Worm (Caenorhabditis elegans) whole organism, young adult: ENCODE measurements around the gene F54D5.2.

Source experiments
- B0019.2 ChIP-seq: fragments of 200-800 bp; sonication (Bioruptor generic); conservative IDR thresholded peaks from 2 replicates; pipeline ENCODE4 v1.3.6; 2022; ENCODE audit warnings: missing genetic modification reagents, missing genetic modification characterization, missing compliant biosample characterization
- B0336.3 ChIP-seq: fragments of 200-800 bp; sonication (Bioruptor generic); IDR thresholded peaks from 2 replicates; pipeline ENCODE4 v1.3.6; 2022; ENCODE audit warnings: missing genetic modification characterization, missing compliant biosample characterization
- C06A6.2 ChIP-seq: fragments of 200-800 bp; sonication (Bioruptor generic); conservative IDR thresholded peaks from 2 replicates; pipeline ENCODE4 v1.3.6; 2022; ENCODE audit warnings: missing genetic modification characterization, missing compliant biosample characterization
- F33H1.4 ChIP-seq: fragments of 200-800 bp; sonication (Bioruptor generic); IDR thresholded peaks from 2 replicates; pipeline ENCODE4 v1.3.6; 2022; ENCODE audit warnings: missing genetic modification reagents, missing genetic modification characterization, missing compliant biosample characterization
- F39B2.1 ChIP-seq: fragments of 200-800 bp; sonication (Bioruptor generic); IDR thresholded peaks from 2 replicates; pipeline ENCODE4 v1.3.6; 2022; ENCODE audit warnings: missing genetic modification reagents, missing genetic modification characterization, missing compliant biosample characterization
- F57C9.4 ChIP-seq: sonication (generic microtip); optimal IDR thresholded peaks from 2 replicates; lab custom pipeline; 2017; ENCODE audit warnings: mild to moderate bottlenecking, missing genetic modification characterization, missing compliant biosample characterization
- T26A5.8 ChIP-seq: sonication (generic microtip); optimal IDR thresholded peaks from 2 replicates; lab custom pipeline; 2016; ENCODE audit warnings: missing genetic modification characterization, missing compliant biosample characterization
- Y53F4B.3 ChIP-seq: fragments of 200-800 bp; sonication (Bioruptor generic); IDR thresholded peaks from 2 replicates; pipeline ENCODE4 v1.3.6; 2022; ENCODE audit warnings: missing genetic modification reagents, missing genetic modification characterization, missing compliant biosample characterization
- Y67H2A.10 ChIP-seq: fragments of 200-800 bp; sonication (Bioruptor generic); conservative IDR thresholded peaks from 2 replicates; pipeline ENCODE4 v1.3.6; 2022; ENCODE audit warnings: missing genetic modification reagents, missing genetic modification characterization, missing compliant biosample characterization
- akir-1 ChIP-seq: fragments of 200-800 bp; sonication (Bioruptor generic); optimal IDR thresholded peaks from 2 replicates; lab custom pipeline; 2018; ENCODE audit warnings: mild to moderate bottlenecking, missing genetic modification characterization, moderate library complexity, missing compliant biosample characterization
- ama-1 ChIP-seq, 3 experiments: fragments of 150-350 bp in 1 of 3; sonication (generic microtip) in 2 of 3; optimal IDR thresholded peaks; 2 replicates each; lab custom pipeline; 2014 to 2018; ENCODE audit warnings: missing biosample characterization in 2 of 3, missing genetic modification characterization in 2 of 3, missing genetic modification reagents in 2 of 3
- atf-7 ChIP-seq: sonication (generic microtip); optimal IDR thresholded peaks from 2 replicates; lab custom pipeline; 2017; ENCODE audit warnings: mild to moderate bottlenecking, missing genetic modification characterization, missing compliant biosample characterization
- ceh-100 ChIP-seq: fragments of 200-800 bp; sonication (Bioruptor generic); IDR thresholded peaks from 2 replicates; pipeline ENCODE4 v1.3.6; 2022; ENCODE audit warnings: missing genetic modification reagents, missing genetic modification characterization, missing compliant biosample characterization
- ceh-40 ChIP-seq: fragments of 200-800 bp; sonication (Bioruptor generic); IDR thresholded peaks from 2 replicates; pipeline ENCODE4 v1.3.6; 2022; ENCODE audit warnings: missing genetic modification characterization, missing compliant biosample characterization
- ceh-91 ChIP-seq: fragments of 200-800 bp; sonication (Bioruptor generic); IDR thresholded peaks from 2 replicates; pipeline ENCODE4 v1.3.6; 2022; ENCODE audit warnings: missing genetic modification reagents, missing genetic modification characterization, missing compliant biosample characterization
- chd-7 ChIP-seq: sonication (generic microtip); optimal IDR thresholded peaks from 2 replicates; lab custom pipeline; 2016; ENCODE audit warnings: mild to moderate bottlenecking, missing genetic modification characterization, moderate library complexity, missing compliant biosample characterization
- die-1 ChIP-seq: sonication (generic microtip); optimal IDR thresholded peaks from 2 replicates; lab custom pipeline; 2016; ENCODE audit warnings: missing genotype, mild to moderate bottlenecking, missing genetic modification characterization, missing compliant biosample characterization
- dpff-1 ChIP-seq: sonication (generic microtip); optimal IDR thresholded peaks from 2 replicates; lab custom pipeline; 2017; ENCODE audit warnings: mild to moderate bottlenecking, missing genetic modification characterization, missing compliant biosample characterization
- efl-1 ChIP-seq: fragments of 150-350 bp; optimal IDR thresholded peaks from 2 replicates; lab custom pipeline; 2014; ENCODE audit warnings: missing biosample characterization, missing genetic modification reagents, missing genetic modification characterization
- egl-18 ChIP-seq: fragments of 200-800 bp; sonication (Bioruptor generic); IDR thresholded peaks from 2 replicates; pipeline ENCODE4 v1.3.6; 2022; ENCODE audit warnings: missing genetic modification reagents, missing genetic modification characterization, missing compliant biosample characterization
- ets-4 ChIP-seq: fragments of 200-800 bp; sonication (Bioruptor generic); optimal IDR thresholded peaks from 2 replicates; lab custom pipeline; 2018; ENCODE audit warnings: mild to moderate bottlenecking, missing genetic modification characterization, missing compliant biosample characterization
- fkh-3 ChIP-seq: sonication (generic microtip); optimal IDR thresholded peaks from 2 replicates; lab custom pipeline; 2016; ENCODE audit warnings: mild to moderate bottlenecking, missing genetic modification characterization, missing compliant biosample characterization
- gei-17 ChIP-seq: fragments of 200-800 bp; sonication (Bioruptor generic); optimal IDR thresholded peaks from 2 replicates; lab custom pipeline; 2018; ENCODE audit warnings: mild to moderate bottlenecking, missing genetic modification characterization, missing compliant biosample characterization
- him-1 ChIP-seq: sonication (generic microtip); optimal IDR thresholded peaks from 2 replicates; lab custom pipeline; 2016; ENCODE audit warnings: missing genotype, missing genetic modification reagents, missing genetic modification characterization, missing compliant biosample characterization
- hmg-1.2 ChIP-seq: fragments of 200-800 bp; sonication (Bioruptor generic); IDR thresholded peaks from 2 replicates; pipeline ENCODE4 v1.3.6; 2022; ENCODE audit warnings: missing genetic modification reagents, missing genetic modification characterization, missing compliant biosample characterization
- hrde-1 ChIP-seq: sonication (generic microtip); optimal IDR thresholded peaks from 2 replicates; lab custom pipeline; 2016; ENCODE audit warnings: missing genetic modification characterization, mild to moderate bottlenecking, missing compliant biosample characterization, moderate library complexity, missing genotype, missing genetic modification reagents, borderline replicate concordance
- hsf-1 ChIP-seq: fragments of 200-800 bp; sonication (Bioruptor generic); IDR thresholded peaks from 2 replicates; pipeline ENCODE4 v1.3.6; 2022; ENCODE audit warnings: missing genetic modification reagents, missing genetic modification characterization, missing compliant biosample characterization
- let-526 ChIP-seq: fragments of 200-800 bp; sonication (Bioruptor generic); IDR thresholded peaks from 2 replicates; pipeline ENCODE4 v1.3.6; 2022; ENCODE audit warnings: missing genetic modification reagents, missing genetic modification characterization, missing compliant biosample characterization
- lin-35 ChIP-seq, 3 experiments: fragments of 150-350 bp in 2 of 3; sonication (generic microtip) in 1 of 3; optimal IDR thresholded peaks; 2 replicates each; lab custom pipeline; 2014 to 2018; ENCODE audit warnings: missing biosample characterization in 3 of 3, missing genetic modification characterization in 3 of 3, missing genetic modification reagents in 3 of 3
- lin-40 ChIP-seq: sonication (generic microtip); optimal IDR thresholded peaks from 2 replicates; lab custom pipeline; 2016; ENCODE audit warnings: missing genetic modification characterization, mild to moderate bottlenecking, missing compliant biosample characterization, missing genotype, missing genetic modification reagents
- lin-54 ChIP-seq: fragments of 200-800 bp; sonication (Bioruptor generic); optimal IDR thresholded peaks from 2 replicates; lab custom pipeline; 2018; ENCODE audit warnings: mild to moderate bottlenecking, missing genetic modification characterization, missing compliant biosample characterization
- madf-10 ChIP-seq: sonication (generic microtip); optimal IDR thresholded peaks from 2 replicates; lab custom pipeline; 2016; ENCODE audit warnings: mild to moderate bottlenecking, missing genetic modification characterization, missing compliant biosample characterization
- madf-6 ChIP-seq: fragments of 200-800 bp; sonication (Bioruptor generic); IDR thresholded peaks from 2 replicates; pipeline ENCODE4 v1.3.6; 2022; ENCODE audit warnings: missing genetic modification reagents, missing genetic modification characterization, missing compliant biosample characterization
- madf-8 ChIP-seq: fragments of 200-800 bp; sonication (Bioruptor generic); conservative IDR thresholded peaks from 2 replicates; pipeline ENCODE4 v1.3.6; 2022; ENCODE audit warnings: missing genetic modification reagents, missing genetic modification characterization, missing compliant biosample characterization
- mcd-1 ChIP-seq: fragments of 200-800 bp; sonication (Bioruptor generic); IDR thresholded peaks from 2 replicates; pipeline ENCODE4 v1.3.6; 2022; ENCODE audit warnings: missing genetic modification reagents, missing genetic modification characterization, missing compliant biosample characterization
- mes-4 ChIP-seq: sonication (generic microtip); optimal IDR thresholded peaks from 2 replicates; lab custom pipeline; 2016; ENCODE audit warnings: missing genotype, missing genetic modification characterization, missing compliant biosample characterization
- nfya-2 ChIP-seq: fragments of 200-800 bp; sonication (Bioruptor generic); IDR thresholded peaks from 2 replicates; pipeline ENCODE4 v1.3.6; 2022; ENCODE audit warnings: missing genetic modification reagents, missing genetic modification characterization, missing compliant biosample characterization
- nhr-80 ChIP-seq: sonication (generic microtip); optimal IDR thresholded peaks from 2 replicates; lab custom pipeline; 2016; ENCODE audit warnings: missing genetic modification characterization, missing compliant biosample characterization
- repo-1 ChIP-seq: sonication (generic microtip); optimal IDR thresholded peaks from 2 replicates; lab custom pipeline; 2017; ENCODE audit warnings: mild to moderate bottlenecking, missing genetic modification characterization, missing compliant biosample characterization
- snpc-1.1 ChIP-seq: sonication (generic microtip); optimal IDR thresholded peaks from 2 replicates; lab custom pipeline; 2017; ENCODE audit warnings: missing genetic modification characterization, mild to moderate bottlenecking, missing compliant biosample characterization, antibody characterized with exemption, moderate library complexity, missing genotype, missing genetic modification reagents; ENCODE audit not compliant: insufficient read depth
- snpc-3.4 ChIP-seq: sonication (generic microtip); optimal IDR thresholded peaks from 2 replicates; lab custom pipeline; 2017; ENCODE audit warnings: missing genetic modification characterization, mild to moderate bottlenecking, missing compliant biosample characterization, antibody characterized with exemption, moderate library complexity, missing genotype, missing genetic modification reagents
- snpc-4 ChIP-seq, 5 experiments: fragments of 150-350 bp in 1 of 5; sonication (generic microtip) in 4 of 5; optimal IDR thresholded peaks; 2 replicates each; lab custom pipeline; 2014 to 2018; ENCODE audit warnings: missing genetic modification characterization in 5 of 5, missing biosample characterization in 3 of 5, antibody characterized with exemption in 2 of 5, mild to moderate bottlenecking in 2 of 5, missing compliant biosample characterization in 2 of 5, missing genotype in 2 of 5, moderate library complexity in 2 of 5, missing genetic modification reagents in 1 of 5
- tbp1 ChIP-seq: fragments of 200-800 bp; sonication (Bioruptor generic); optimal IDR thresholded peaks from 2 replicates; lab custom pipeline; 2018; ENCODE audit warnings: mild to moderate bottlenecking, missing genetic modification characterization, missing compliant biosample characterization
- unc-130 ChIP-seq: sonication (generic microtip); optimal IDR thresholded peaks from 2 replicates; lab custom pipeline; 2016; ENCODE audit warnings: missing genetic modification reagents, missing genetic modification characterization, missing compliant biosample characterization
- unc-62 ChIP-seq: fragments of 150-350 bp; optimal IDR thresholded peaks from 2 replicates; lab custom pipeline; 2014; ENCODE audit warnings: missing biosample characterization, missing genetic modification reagents, missing genetic modification characterization
- zfh-2 ChIP-seq: fragments of 200-800 bp; sonication (Bioruptor generic); conservative IDR thresholded peaks from 2 replicates; pipeline ENCODE4 v1.3.6; 2022; ENCODE audit warnings: missing genetic modification reagents, missing genetic modification characterization, missing compliant biosample characterization
- ztf-22 ChIP-seq: fragments of 200-800 bp; sonication (Bioruptor generic); optimal IDR thresholded peaks from 2 replicates; lab custom pipeline; 2018; ENCODE audit warnings: mild to moderate bottlenecking, missing genetic modification characterization, moderate library complexity, missing compliant biosample characterization
- ztf-28 ChIP-seq: fragments of 200-800 bp; sonication (Bioruptor generic); IDR thresholded peaks from 2 replicates; pipeline ENCODE4 v1.3.6; 2022; ENCODE audit warnings: missing genetic modification reagents, missing genetic modification characterization, missing compliant biosample characterization

The F54D5.2 gene

ce11 chrII:11537115-11537514 is 35.9 kb upstream of the F54D5.2 start (continued):
- TF ChIP-seq hrde-1 (tag; lab: Kevin White, UChicago) (peak; percentile 44), C06A6.2 (no peak), tbp1 (peak; percentile 59), F33H1.4 (peak; percentile 79), B0336.3 (peak; percentile 71), him-1 (tag; lab: Kevin White, UChicago) (peak; percentile 30), egl-18 (GFP tag; lab: Robert Waterston, UW) (no peak), Y53F4B.3 (no peak), madf-8 (GFP tag; lab: Robert Waterston, UW) (peak; percentile 98), Y67H2A.10 (GFP tag; lab: Robert Waterston, UW) (no peak), fkh-3 (no peak), nhr-80 (tag; lab: Kevin White, UChicago) (no peak), nfya-2 (GFP tag; lab: Robert Waterston, UW) (no peak), snpc-1.1 (tag; lab: Kevin White, UChicago) (no peak), akir-1 (no peak), lin-54 (GFP tag; lab: Kevin White, UChicago) (peak; percentile 81), ets-4 (GFP tag; lab: Kevin White, UChicago) (no peak), efl-1 (GFP tag; lab: Kevin White, UChicago) (peak; percentile 97), madf-6 (GFP tag; lab: Robert Waterston, UW) (peak; percentile 98), zfh-2 (peak; percentile 85), mes-4 (tag; lab: Kevin White, UChicago) (no peak), snpc-4 (GFP tag; optimal IDR thresholded peaks at IDR 0.05; lab: Kevin White, UChicago) (no peak), snpc-4 (tag; optimal IDR thresholded peaks at IDR 0.05; lab: Kevin White, UChicago) (peak in 2 of 4 experiments; percentile 19 to 23), T26A5.8 (tag; lab: Kevin White, UChicago) (no peak), hsf-1 (GFP tag; lab: Robert Waterston, UW) (peak; percentile 90), ceh-40 (GFP tag; lab: Robert Waterston, UW) (no peak), ceh-91 (GFP tag; lab: Robert Waterston, UW) (peak; percentile 94), madf-10 (no peak), gei-17 (GFP tag; lab: Kevin White, UChicago) (no peak), hmg-1.2 (GFP tag; lab: Robert Waterston, UW) (peak; percentile 92), atf-7 (tag; lab: Kevin White, UChicago) (no peak), unc-130 (GFP tag; lab: Kevin White, UChicago) (peak; percentile 72), ama-1 (optimal IDR thresholded peaks at IDR 0.05; lab: Kevin White, UChicago) (no peak), ama-1 (GFP tag; optimal IDR thresholded peaks at IDR 0.05; lab: Kevin White, UChicago) (no peak), lin-35 (GFP tag; optimal IDR thresholded peaks at IDR 0.05; lab: Kevin White, UChicago) (peak in 2 of 3 experiments; percentile 38 to 44), chd-7 (no peak), lin-40 (tag; lab: Kevin White, UChicago) (no peak), die-1 (no peak), mcd-1 (GFP tag; lab: Robert Waterston, UW) (peak; percentile 78), F57C9.4 (tag; lab: Kevin White, UChicago) (no peak), F39B2.1 (GFP tag; lab: Robert Waterston, UW) (no peak), repo-1 (tag; lab: Kevin White, UChicago) (no peak), ztf-22 (no peak), unc-62 (GFP tag; lab: Kevin White, UChicago) (no peak), dpff-1 (tag; lab: Kevin White, UChicago) (no peak), ztf-28 (0 out of 2 replicates have a peak, but pooled peaks have one; percentile 51), B0019.2 (GFP tag; lab: Robert Waterston, UW) (peak; percentile 28; the same call in 1 of the 2 replicates), let-526 (no peak), ceh-100 (peak; percentile 84), snpc-3.4 (tag; lab: Kevin White, UChicago) (peak; percentile 89)
